Fruit fly (Drosophila melanogaster) whole organism, wandering third instar larva: ENCODE results near the gene dpr19.

ENCODE experiments used
- Hnf4 ChIP-seq: fragments of 200-800 bp; sonication (Bioruptor generic); optimal IDR thresholded peaks from 2 replicates; lab custom pipeline; 2016; ENCODE audit warnings: missing biosample characterization, mild to moderate bottlenecking, missing genetic modification characterization
- Mio ChIP-seq: sonication (Bioruptor generic); optimal IDR thresholded peaks from 2 replicates; lab custom pipeline; 2016; ENCODE audit warnings: missing biosample characterization, missing genetic modification characterization
- brk ChIP-seq: fragments of 200-800 bp; sonication (Bioruptor generic); optimal IDR thresholded peaks from 2 replicates; lab custom pipeline; 2016; ENCODE audit warnings: missing biosample characterization, mild to moderate bottlenecking, missing genetic modification characterization
- lola ChIP-seq: fragments of >200 bp; optimal IDR thresholded peaks from 2 replicates; lab custom pipeline; 2017; ENCODE audit warnings: missing biosample characterization, missing genetic modification characterization

dm6 chr2L:10362408-10363067 lies 13.4 kb upstream of the dpr19 start, which contains the start of the genes Cand1 and pim:
- no peak for TF ChIP-seq Hnf4 (GFP tag; lab: Kevin White, UChicago)
- TF ChIP-seq lola (GFP tag; lab: Kevin White, UChicago) = no peak
- no peak for TF ChIP-seq Mio (GFP tag; lab: Kevin White, UChicago)
- no peak for TF ChIP-seq brk (GFP tag; lab: Kevin White, UChicago)
